Worm (Caenorhabditis elegans) whole organism, L1 larva: Measurements from ENCODE around the gene H06H21.8.

Source experiments
- C04F5.9 ChIP-seq: sonication (generic microtip); optimal IDR thresholded peaks from 2 replicates; lab custom pipeline; 2016; ENCODE audit warnings: missing genetic modification characterization, missing compliant biosample characterization
- C16A3.4 ChIP-seq: fragments of 150-350 bp; optimal IDR thresholded peaks from 2 replicates; lab custom pipeline; 2014; ENCODE audit warnings: missing biosample characterization, missing genetic modification characterization
- C34B4.2 ChIP-seq: sonication (generic microtip); optimal IDR thresholded peaks from 2 replicates; lab custom pipeline; 2017; ENCODE audit warnings: mild to moderate bottlenecking, missing genetic modification characterization, missing compliant biosample characterization
- F16B12.6 ChIP-seq: fragments of 150-350 bp; optimal IDR thresholded peaks from 2 replicates; lab custom pipeline; 2014; ENCODE audit warnings: missing biosample characterization, missing genetic modification characterization
- aha-1 ChIP-seq: fragments of 150-350 bp; optimal IDR thresholded peaks from 2 replicates; lab custom pipeline; 2014; ENCODE audit warnings: missing biosample characterization, missing genetic modification characterization
- alr-1 ChIP-seq: fragments of 200-800 bp; sonication (Bioruptor generic); optimal IDR thresholded peaks from 2 replicates; lab custom pipeline; 2018; ENCODE audit warnings: borderline replicate concordance, mild to moderate bottlenecking, missing genetic modification characterization, missing compliant biosample characterization
- ama-1 ChIP-seq: fragments of 150-350 bp; optimal IDR thresholded peaks from 2 replicates; lab custom pipeline; 2014
- ceh-63 ChIP-seq: fragments of 200-800 bp; sonication (Bioruptor generic); optimal IDR thresholded peaks from 2 replicates; lab custom pipeline; 2018; ENCODE audit warnings: mild to moderate bottlenecking, missing genetic modification characterization, missing compliant biosample characterization
- ceh-88 ChIP-seq: fragments of 200-800 bp; sonication (Bioruptor generic); IDR thresholded peaks from 2 replicates; pipeline ENCODE4 v1.3.6; 2022; ENCODE audit warnings: missing genetic modification characterization, missing compliant biosample characterization
- ces-1 ChIP-seq: fragments of 150-350 bp; optimal IDR thresholded peaks from 2 replicates; lab custom pipeline; 2014; ENCODE audit warnings: missing biosample characterization, missing genetic modification reagents, missing genetic modification characterization
- efl-1 ChIP-seq, 4 experiments: fragments of 150-350 bp; optimal IDR thresholded peaks in 3 of 4; peaks in 1 of 4; 1 replicate in 1 of 4; 2 replicates in 3 of 4; lab custom pipeline; 2014; ENCODE audit warnings: missing biosample characterization in 2 of 4, missing genetic modification characterization in 2 of 4, missing genetic modification reagents in 2 of 4
- egl-27 ChIP-seq, 2 experiments: fragments of 150-350 bp in 1 of 2; sonication (generic microtip); optimal IDR thresholded peaks; 3 replicates each; lab custom pipeline; 2017 to 2018; ENCODE audit warnings: missing biosample characterization in 2 of 2, missing genetic modification characterization in 2 of 2, missing genetic modification reagents in 2 of 2
- elt-2 ChIP-seq: sonication (generic microtip); optimal IDR thresholded peaks from 2 replicates; lab custom pipeline; 2016; ENCODE audit warnings: missing genetic modification characterization, mild to moderate bottlenecking, inconsistent platforms, missing compliant biosample characterization, missing genetic modification reagents
- elt-3 ChIP-seq, 6 experiments: fragments of 150-350 bp in 1 of 6; sonication (generic microtip); optimal IDR thresholded peaks; 2 replicates each; lab custom pipeline; 2017 to 2018; ENCODE audit warnings: missing biosample characterization in 6 of 6, missing genetic modification characterization in 6 of 6, inconsistent platforms in 1 of 6
- fkh-8 ChIP-seq: sonication (generic microtip); optimal IDR thresholded peaks from 2 replicates; lab custom pipeline; 2016; ENCODE audit warnings: mild to moderate bottlenecking, missing genetic modification characterization, missing compliant biosample characterization
- hlh-17 ChIP-seq: fragments of 200-800 bp; sonication (Bioruptor generic); optimal IDR thresholded peaks from 2 replicates; lab custom pipeline; 2018; ENCODE audit warnings: missing genetic modification characterization, mild to moderate bottlenecking, missing compliant biosample characterization, moderate library complexity, borderline replicate concordance
- hpl-2 ChIP-seq: fragments of 150-350 bp; optimal IDR thresholded peaks from 2 replicates; lab custom pipeline; 2014; ENCODE audit warnings: missing biosample characterization, missing genetic modification reagents, missing genetic modification characterization
- irx-1 ChIP-seq: sonication (generic microtip); optimal IDR thresholded peaks from 2 replicates; lab custom pipeline; 2016; ENCODE audit warnings: missing genetic modification characterization, missing compliant biosample characterization
- isw-1 ChIP-seq: fragments of 200-800 bp; sonication (Bioruptor generic); IDR thresholded peaks from 2 replicates; pipeline ENCODE4 v1.3.6; 2022; ENCODE audit warnings: missing genetic modification characterization, missing compliant biosample characterization
- lin-14 ChIP-seq: fragments of 200-800 bp; sonication (Bioruptor generic); optimal IDR thresholded peaks from 2 replicates; lab custom pipeline; 2018; ENCODE audit warnings: mild to moderate bottlenecking, missing genetic modification characterization, moderate library complexity, missing compliant biosample characterization
- lin-15B ChIP-seq: fragments of 150-350 bp; sonication (generic microtip); optimal IDR thresholded peaks from 3 replicates; lab custom pipeline; 2014; ENCODE audit warnings: missing biosample characterization, missing genetic modification characterization
- lin-35 ChIP-seq, 2 experiments: fragments of 150-350 bp; optimal IDR thresholded peaks; 2 replicates each; lab custom pipeline; 2014; ENCODE audit warnings: missing biosample characterization in 2 of 2, missing genetic modification characterization in 2 of 2, missing genetic modification reagents in 2 of 2
- lir-3 ChIP-seq: sonication (generic microtip); optimal IDR thresholded peaks from 2 replicates; lab custom pipeline; 2016; ENCODE audit warnings: mild to moderate bottlenecking, missing genetic modification characterization, moderate library complexity, missing compliant biosample characterization; ENCODE audit not compliant: poor library complexity
- lsy-2 ChIP-seq, 2 experiments: fragments of 150-350 bp; optimal IDR thresholded peaks; 2 replicates each; lab custom pipeline; 2014; ENCODE audit warnings: missing biosample characterization in 2 of 2, missing genetic modification characterization in 2 of 2
- mab-9 ChIP-seq: fragments of 200-800 bp; sonication (Bioruptor generic); IDR thresholded peaks from 2 replicates; pipeline ENCODE4 v1.3.6; 2022; ENCODE audit warnings: missing genetic modification reagents, missing genetic modification characterization, missing compliant biosample characterization
- nhr-12 ChIP-seq: sonication (generic microtip); optimal IDR thresholded peaks from 2 replicates; lab custom pipeline; 2017; ENCODE audit warnings: missing biosample characterization, missing genetic modification characterization
- nhr-19 ChIP-seq: fragments of 200-800 bp; sonication (Bioruptor generic); conservative IDR thresholded peaks from 2 replicates; pipeline ENCODE4 v1.3.6; 2022; ENCODE audit warnings: missing genetic modification characterization, missing compliant biosample characterization
- nhr-20 ChIP-seq: sonication (generic microtip); optimal IDR thresholded peaks from 2 replicates; lab custom pipeline; 2016; ENCODE audit warnings: mild to moderate bottlenecking, missing genetic modification characterization, missing compliant biosample characterization
- nhr-237 ChIP-seq: fragments of 150-350 bp; optimal IDR thresholded peaks from 2 replicates; lab custom pipeline; 2014; ENCODE audit warnings: missing biosample characterization, missing genetic modification characterization
- nhr-28 ChIP-seq: fragments of 150-350 bp; optimal IDR thresholded peaks from 2 replicates; lab custom pipeline; 2014; ENCODE audit warnings: missing biosample characterization, missing genetic modification characterization
- nhr-76 ChIP-seq: sonication (generic microtip); optimal IDR thresholded peaks from 2 replicates; lab custom pipeline; 2017; ENCODE audit warnings: missing biosample characterization, missing genetic modification characterization
- nhr-84 ChIP-seq: sonication (generic microtip); optimal IDR thresholded peaks from 2 replicates; lab custom pipeline; 2017; ENCODE audit warnings: missing biosample characterization, missing genetic modification characterization
- nhr-90 ChIP-seq: sonication (generic microtip); optimal IDR thresholded peaks from 2 replicates; lab custom pipeline; 2016; ENCODE audit warnings: mild to moderate bottlenecking, missing genetic modification characterization, missing compliant biosample characterization; ENCODE audit not compliant: poor library complexity
- pag-3 ChIP-seq: sonication (generic microtip); optimal IDR thresholded peaks from 2 replicates; lab custom pipeline; 2017; ENCODE audit warnings: missing genetic modification characterization, mild to moderate bottlenecking, missing compliant biosample characterization, antibody characterized with exemption, borderline replicate concordance; ENCODE audit not compliant: insufficient read depth
- pax-3 ChIP-seq: fragments of 200-800 bp; sonication (Bioruptor generic); optimal IDR thresholded peaks from 2 replicates; lab custom pipeline; 2018; ENCODE audit warnings: mild to moderate bottlenecking, missing genetic modification characterization, moderate library complexity, missing compliant biosample characterization
- pqm-1 ChIP-seq: sonication (generic microtip); optimal IDR thresholded peaks from 3 replicates; lab custom pipeline; 2017; ENCODE audit warnings: missing biosample characterization, missing genetic modification characterization
- rnt-1 ChIP-seq: sonication (generic microtip); optimal IDR thresholded peaks from 2 replicates; lab custom pipeline; 2016; ENCODE audit warnings: mild to moderate bottlenecking, missing genetic modification characterization, moderate library complexity, missing compliant biosample characterization
- skn-1 ChIP-seq: fragments of 150-350 bp; optimal IDR thresholded peaks from 2 replicates; lab custom pipeline; 2014; ENCODE audit warnings: missing biosample characterization, missing genetic modification characterization
- sup-37 ChIP-seq: fragments of 200-800 bp; sonication (Bioruptor generic); optimal IDR thresholded peaks from 2 replicates; lab custom pipeline; 2018; ENCODE audit warnings: mild to moderate bottlenecking, missing genetic modification characterization, missing compliant biosample characterization
- tbx-2 ChIP-seq: sonication (generic microtip); optimal IDR thresholded peaks from 2 replicates; lab custom pipeline; 2016; ENCODE audit warnings: missing genetic modification characterization, missing compliant biosample characterization
- unc-30 ChIP-seq: sonication (generic microtip); optimal IDR thresholded peaks from 2 replicates; lab custom pipeline; 2017; ENCODE audit warnings: missing biosample characterization, missing genetic modification characterization
- unc-62 ChIP-seq: fragments of 150-350 bp; optimal IDR thresholded peaks from 2 replicates; lab custom pipeline; 2014; ENCODE audit warnings: missing biosample characterization, missing genetic modification reagents, missing genetic modification characterization
- unc-86 ChIP-seq: sonication (generic microtip); optimal IDR thresholded peaks from 2 replicates; lab custom pipeline; 2016; ENCODE audit warnings: missing genetic modification characterization, missing compliant biosample characterization
- unc-98 ChIP-seq: fragments of 200-800 bp; sonication (Bioruptor generic); IDR thresholded peaks from 2 replicates; pipeline ENCODE4 v1.3.6; 2022; ENCODE audit warnings: missing genetic modification characterization, missing compliant biosample characterization
- vab-15 ChIP-seq: sonication (generic microtip); optimal IDR thresholded peaks from 2 replicates; lab custom pipeline; 2017; ENCODE audit warnings: missing genotype, mild to moderate bottlenecking, missing genetic modification characterization, missing compliant biosample characterization
- zip-4 ChIP-seq: fragments of 200-800 bp; sonication (Bioruptor generic); optimal IDR thresholded peaks from 2 replicates; lab custom pipeline; 2018; ENCODE audit warnings: mild to moderate bottlenecking, missing genetic modification characterization, moderate library complexity, missing compliant biosample characterization
- ztf-4 ChIP-seq: fragments of 150-350 bp; optimal IDR thresholded peaks from 2 replicates; lab custom pipeline; 2014; ENCODE audit warnings: missing biosample characterization, missing genetic modification characterization

Gene H06H21.8

ce11 chrIV:4821054-4821453 lies at the start of gene H06H21.8:
Gene H06H21.8, minus strand, starts transcription at chrIV:4821131.
- TF ChIP-seq alr-1 (no peak), unc-86 (tag; lab: Kevin White, UChicago) (no peak), nhr-84 (no peak), elt-2 (tag; lab: Kevin White, UChicago) (peak; percentile 35), pqm-1 (tag; lab: Kevin White, UChicago) (no peak), sup-37 (GFP tag; lab: Kevin White, UChicago) (no peak), ceh-63 (GFP tag; lab: Kevin White, UChicago) (no peak), mab-9 (no peak), hpl-2 (no peak), ama-1 (lab: Kevin White, UChicago) (no peak), irx-1 (tag; lab: Kevin White, UChicago) (no peak), C34B4.2 (no peak), unc-62 (GFP tag; lab: Kevin White, UChicago) (no peak), lin-35 (GFP tag; optimal IDR thresholded peaks at IDR 0.05; lab: Kevin White, UChicago) (peak in 1 of 2 experiments; percentile 11), rnt-1 (tag; lab: Kevin White, UChicago) (no peak), nhr-76 (tag; lab: Kevin White, UChicago) (no peak), C16A3.4 (tag; lab: Kevin White, UChicago) (no peak), nhr-12 (tag; lab: Kevin White, UChicago) (no peak), efl-1 (optimal IDR thresholded peaks at IDR 0.05; lab: Kevin White, UChicago) (no peak), efl-1 (GFP tag; optimal IDR thresholded peaks at IDR 0.05 in 1 of 2; lab: Kevin White, UChicago) (peak in 1 of 2 experiments; percentile 76), unc-30 (tag; lab: Kevin White, UChicago) (no peak), nhr-90 (no peak), C04F5.9 (tag; lab: Kevin White, UChicago) (no peak), egl-27 (tag; optimal IDR thresholded peaks at IDR 0.05; lab: Kevin White, UChicago) (no peak)

ce11 chrIV:4870546-4870945 lies 49.6 kb upstream of the H06H21.8 start, which contains the start of gene str-175:
Gene str-175, minus strand, starts transcription at chrIV:4870646.
- TF ChIP-seq lin-14 (GFP tag; lab: Kevin White, UChicago) (no peak), fkh-8 (tag; lab: Kevin White, UChicago) (no peak), lin-15B (tag; lab: Kevin White, UChicago) (no peak), lsy-2 (tag; optimal IDR thresholded peaks at IDR 0.05; lab: Kevin White, UChicago) (no peak), ceh-88 (GFP tag; lab: Robert Waterston, UW) (no peak), ceh-63 (GFP tag; lab: Kevin White, UChicago) (no peak), nhr-19 (GFP tag; lab: Robert Waterston, UW) (no peak), hpl-2 (no peak), C34B4.2 (no peak), tbx-2 (tag; lab: Kevin White, UChicago) (no peak), lir-3 (tag; lab: Kevin White, UChicago) (no peak), nhr-237 (tag; lab: Kevin White, UChicago) (no peak), skn-1 (tag; lab: Kevin White, UChicago) (no peak), vab-15 (tag; lab: Kevin White, UChicago) (no peak), pax-3 (no peak), aha-1 (no peak), nhr-28 (tag; lab: Kevin White, UChicago) (no peak), unc-98 (GFP tag; lab: Robert Waterston, UW) (no peak)

DNA sequence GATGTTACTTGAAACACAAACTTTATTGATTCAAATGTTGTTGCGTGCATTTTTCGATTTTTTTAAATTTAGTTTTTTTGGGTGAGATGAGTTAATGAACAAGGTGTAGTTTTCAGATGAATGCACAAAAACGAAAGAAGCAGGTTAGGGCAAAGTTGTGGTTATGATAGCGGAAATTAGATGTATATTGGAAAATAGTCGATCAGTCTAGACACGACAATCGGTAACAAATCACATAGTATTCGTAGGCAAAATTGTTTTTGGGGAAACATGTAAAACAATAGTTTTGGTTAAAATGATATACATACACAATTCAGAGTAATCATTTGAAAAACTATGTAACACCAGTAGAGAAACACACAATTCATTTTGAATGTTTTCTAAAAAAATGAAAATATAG lies 46.7 kb upstream of the H06H21.8 start, which contains the start of gene str-172:
str-172 (minus strand) TSS at position 101 of the 400 bp plus-strand sequence.
- TF ChIP-seq ces-1 (GFP tag; lab: Kevin White, UChicago) (no peak), zip-4 (no peak), pag-3 (tag; lab: Kevin White, UChicago) (no peak), fkh-8 (tag; lab: Kevin White, UChicago) (no peak), F16B12.6 (tag; lab: Kevin White, UChicago) (no peak), hlh-17 (GFP tag; lab: Kevin White, UChicago) (no peak), lin-15B (tag; lab: Kevin White, UChicago) (no peak), ztf-4 (no peak), ceh-88 (GFP tag; lab: Robert Waterston, UW) (no peak), nhr-20 (tag; lab: Kevin White, UChicago) (no peak), elt-3 (tag; optimal IDR thresholded peaks at IDR 0.05; lab: Kevin White, UChicago) (no peak), nhr-76 (tag; lab: Kevin White, UChicago) (no peak), isw-1 (no peak)
